Fruit fly (Drosophila melanogaster) whole organism, embryonic: ENCODE data around the gene mRpS31.

ENCODE experiments used
- Abd-B ChIP-seq: fragments of 200-800 bp; sonication (Bioruptor generic); optimal IDR thresholded peaks from 2 replicates; lab custom pipeline; 2018; ENCODE audit warnings: missing biosample characterization, mild to moderate bottlenecking, missing genetic modification characterization, moderate library complexity
- Aef1 ChIP-seq: fragments of 200-800 bp; sonication (Bioruptor generic); IDR thresholded peaks from 3 replicates; pipeline ENCODE4 v1.3.6; 2022; ENCODE audit warnings: missing biosample characterization, missing genetic modification characterization
- Asciz ChIP-seq: fragments of 200-800 bp; sonication (Bioruptor generic); optimal IDR thresholded peaks from 2 replicates; lab custom pipeline; 2017; ENCODE audit warnings: missing biosample characterization, mild to moderate bottlenecking, missing genetic modification characterization, missing genetic modification reagents
- Atf-2 ChIP-seq: fragments of 200-800 bp; sonication (Bioruptor generic); optimal IDR thresholded peaks from 2 replicates; lab custom pipeline; 2016; ENCODE audit warnings: missing biosample characterization, missing genetic modification characterization
- Atf3 ChIP-seq: fragments of 200-800 bp; sonication (Bioruptor generic); optimal IDR thresholded peaks from 3 replicates; lab custom pipeline; 2016; ENCODE audit warnings: missing biosample characterization, missing genetic modification characterization
- CG10147 ChIP-seq: fragments of 200-800 bp; sonication (Bioruptor generic); optimal IDR thresholded peaks from 2 replicates; lab custom pipeline; 2019; ENCODE audit warnings: missing biosample characterization, mild to moderate bottlenecking, missing genetic modification characterization, moderate library complexity
- CG10431 ChIP-seq: fragments of 200-800 bp; sonication (Bioruptor generic); optimal IDR thresholded peaks from 3 replicates; lab custom pipeline; 2018; ENCODE audit warnings: missing biosample characterization, mild to moderate bottlenecking, missing genetic modification characterization
- CG10462 ChIP-seq: fragments of 200-800 bp; sonication (Bioruptor generic); optimal IDR thresholded peaks from 2 replicates; lab custom pipeline; 2016; ENCODE audit warnings: missing biosample characterization, missing genetic modification characterization
- CG12236 ChIP-seq: fragments of 200-800 bp; sonication (Bioruptor generic); optimal IDR thresholded peaks from 2 replicates; lab custom pipeline; 2016; ENCODE audit warnings: missing biosample characterization, missing genetic modification characterization
- CG14710 ChIP-seq: fragments of 200-800 bp; sonication (Bioruptor generic); optimal IDR thresholded peaks from 3 replicates; lab custom pipeline; 2019; ENCODE audit warnings: missing biosample characterization, mild to moderate bottlenecking, missing genetic modification characterization, moderate library complexity
- CG14965 ChIP-seq: fragments of 200-800 bp; sonication (Bioruptor generic); optimal IDR thresholded peaks from 2 replicates; lab custom pipeline; 2016; ENCODE audit warnings: missing biosample characterization, missing genetic modification characterization, borderline replicate concordance
- CG15479 ChIP-seq: fragments of 200-800 bp; sonication (Bioruptor generic); optimal IDR thresholded peaks from 3 replicates; lab custom pipeline; 2019; ENCODE audit warnings: missing biosample characterization, mild to moderate bottlenecking, missing genetic modification characterization, moderate library complexity
- CG16779 ChIP-seq: fragments of 200-800 bp; sonication (Bioruptor generic); IDR thresholded peaks from 2 replicates; pipeline ENCODE4 v1.3.6; 2022; ENCODE audit warnings: missing biosample characterization, missing genetic modification characterization
- CG17328 ChIP-seq: fragments of 200-800 bp; sonication (Bioruptor generic); IDR thresholded peaks from 2 replicates; pipeline ENCODE4 v1.3.6; 2022; ENCODE audit warnings: missing biosample characterization, missing genetic modification characterization
- CG17359 ChIP-seq: fragments of 200-800 bp; sonication (Bioruptor generic); optimal IDR thresholded peaks from 3 replicates; lab custom pipeline; 2018; ENCODE audit warnings: missing biosample characterization, mild to moderate bottlenecking, missing genetic modification characterization, moderate library complexity
- CG17802 ChIP-seq: fragments of 200-800 bp; sonication (Bioruptor generic); optimal IDR thresholded peaks from 2 replicates; lab custom pipeline; 2018; ENCODE audit warnings: missing biosample characterization, mild to moderate bottlenecking, missing genetic modification characterization, moderate library complexity
- CG1792 ChIP-seq: fragments of 200-800 bp; sonication (Bioruptor generic); optimal IDR thresholded peaks from 2 replicates; lab custom pipeline; 2016; ENCODE audit warnings: missing biosample characterization, missing genetic modification characterization
- CG18011 ChIP-seq: fragments of 200-800 bp; sonication (Bioruptor generic); optimal IDR thresholded peaks from 2 replicates; lab custom pipeline; 2017; ENCODE audit warnings: missing biosample characterization, missing genetic modification characterization, mild to moderate bottlenecking, moderate library complexity, missing genotype
- CG34224 ChIP-seq: fragments of 200-800 bp; sonication (Bioruptor generic); IDR thresholded peaks from 3 replicates; pipeline ENCODE4 v1.3.6; 2022; ENCODE audit warnings: missing biosample characterization, missing genetic modification characterization; ENCODE audit not compliant: partially characterized antibody
- CG42726 ChIP-seq: fragments of 200-800 bp; sonication (Bioruptor generic); IDR thresholded peaks from 2 replicates; pipeline ENCODE4 v1.3.6; 2022; ENCODE audit warnings: missing biosample characterization, missing genetic modification characterization; ENCODE audit not compliant: partially characterized antibody
- CG9876 ChIP-seq: fragments of 200-800 bp; sonication (Bioruptor generic); optimal IDR thresholded peaks from 2 replicates; lab custom pipeline; 2016; ENCODE audit warnings: missing biosample characterization, missing genetic modification characterization
- D19A ChIP-seq: fragments of 200-800 bp; optimal IDR thresholded peaks from 3 replicates; lab custom pipeline; 2019; ENCODE audit warnings: missing biosample characterization, mild to moderate bottlenecking, missing genetic modification characterization, moderate library complexity
- Dfd ChIP-seq, 2 experiments: fragments of >200 bp; optimal IDR thresholded peaks; 2 replicates each; lab custom pipeline; 2017; ENCODE audit warnings: missing biosample characterization in 2 of 2, missing genetic modification characterization in 2 of 2
- Dp ChIP-seq: fragments of 200-800 bp; sonication (Bioruptor generic); optimal IDR thresholded peaks from 2 replicates; lab custom pipeline; 2018; ENCODE audit warnings: missing biosample characterization, mild to moderate bottlenecking, missing genetic modification characterization, moderate library complexity
- Fer3 ChIP-seq: fragments of 200-800 bp; sonication (Bioruptor generic); optimal IDR thresholded peaks from 2 replicates; lab custom pipeline; 2018; ENCODE audit warnings: missing biosample characterization, mild to moderate bottlenecking, missing genetic modification characterization, moderate library complexity
- Med ChIP-seq: fragments of 200-800 bp; sonication (Bioruptor generic); peaks from one replicate; lab custom pipeline; 2016; ENCODE audit warnings: missing biosample characterization, missing genetic modification characterization, mild to moderate bottlenecking, inconsistent platforms, moderate library complexity
- Optix ChIP-seq: fragments of 200-800 bp; sonication (Bioruptor generic); IDR thresholded peaks from 3 replicates; pipeline ENCODE4 v1.3.6; 2022; ENCODE audit warnings: missing biosample characterization, missing genetic modification characterization
- Six4 ChIP-seq: fragments of 200-800 bp; sonication (Bioruptor generic); optimal IDR thresholded peaks from 2 replicates; lab custom pipeline; 2016; ENCODE audit warnings: missing biosample characterization, missing genetic modification characterization
- Sry-β ChIP-seq: fragments of 200-800 bp; sonication (Bioruptor generic); optimal IDR thresholded peaks from 2 replicates; lab custom pipeline; 2018; ENCODE audit warnings: missing biosample characterization, mild to moderate bottlenecking, missing genetic modification characterization, moderate library complexity
- ash1 ChIP-seq: fragments of 200-800 bp; sonication (Bioruptor generic); optimal IDR thresholded peaks from 2 replicates; lab custom pipeline; 2018; ENCODE audit warnings: missing biosample characterization, mild to moderate bottlenecking, missing genetic modification characterization
- btn ChIP-seq: fragments of 200-800 bp; sonication (Bioruptor generic); optimal IDR thresholded peaks from 2 replicates; lab custom pipeline; 2016; ENCODE audit warnings: missing biosample characterization, missing genetic modification characterization
- cg ChIP-seq: fragments of 200-800 bp; sonication (Bioruptor generic); optimal IDR thresholded peaks from 3 replicates; lab custom pipeline; 2019; ENCODE audit warnings: missing biosample characterization, mild to moderate bottlenecking, missing genetic modification characterization, moderate library complexity
- croc ChIP-seq: fragments of 200-800 bp; sonication (Bioruptor generic); conservative IDR thresholded peaks from 3 replicates; pipeline ENCODE4 v1.3.6; 2022; ENCODE audit warnings: missing biosample characterization, missing genetic modification characterization
- dati ChIP-seq: fragments of 200-800 bp; sonication (Bioruptor generic); IDR thresholded peaks from 2 replicates; pipeline ENCODE4 v1.3.6; 2022; ENCODE audit warnings: missing biosample characterization, missing genetic modification characterization
- fd96Cb ChIP-seq: fragments of 200-800 bp; sonication (Bioruptor generic); optimal IDR thresholded peaks from 2 replicates; lab custom pipeline; 2018; ENCODE audit warnings: missing biosample characterization, mild to moderate bottlenecking, missing genetic modification characterization, moderate library complexity
- gcm2 ChIP-seq: fragments of 200-800 bp; sonication (Bioruptor generic); optimal IDR thresholded peaks from 2 replicates; lab custom pipeline; 2016; ENCODE audit warnings: missing biosample characterization, missing genetic modification characterization
- h ChIP-seq: fragments of >200 bp; optimal IDR thresholded peaks from 2 replicates; lab custom pipeline; 2017
- insv ChIP-seq, 2 experiments: fragments of 200-800 bp; sonication (Bioruptor generic); optimal IDR thresholded peaks; 3 replicates each; lab custom pipeline; 2016 to 2018; ENCODE audit warnings: missing biosample characterization in 2 of 2, missing genetic modification characterization in 2 of 2
- kni ChIP-seq: fragments of 200-800 bp; sonication (Bioruptor generic); optimal IDR thresholded peaks from 3 replicates; lab custom pipeline; 2017; ENCODE audit warnings: mild to moderate bottlenecking, missing biosample characterization, missing genetic modification reagents, missing genetic modification characterization
- mld ChIP-seq: fragments of 200-800 bp; sonication (Bioruptor generic); IDR thresholded peaks from 3 replicates; pipeline ENCODE4 v1.3.6; 2022; ENCODE audit warnings: missing biosample characterization, missing genetic modification characterization; ENCODE audit not compliant: partially characterized antibody
- oc ChIP-seq: fragments of 200-800 bp; sonication (Bioruptor generic); optimal IDR thresholded peaks from 2 replicates; lab custom pipeline; 2018; ENCODE audit warnings: missing biosample characterization, mild to moderate bottlenecking, missing genetic modification characterization, moderate library complexity
- psq ChIP-seq: fragments of 200-800 bp; sonication (Bioruptor generic); optimal IDR thresholded peaks from 2 replicates; lab custom pipeline; 2017; ENCODE audit warnings: missing biosample characterization, missing genetic modification characterization
- pum ChIP-seq: fragments of 200-800 bp; sonication (Bioruptor generic); optimal IDR thresholded peaks from 2 replicates; lab custom pipeline; 2016; ENCODE audit warnings: missing biosample characterization, missing genetic modification characterization
- pzg ChIP-seq: fragments of 200-800 bp; sonication (Bioruptor generic); optimal IDR thresholded peaks from 3 replicates; lab custom pipeline; 2018; ENCODE audit warnings: missing biosample characterization, mild to moderate bottlenecking, missing genetic modification characterization, moderate library complexity
- salm ChIP-seq: fragments of 200-800 bp; sonication (Bioruptor generic); optimal IDR thresholded peaks from 2 replicates; lab custom pipeline; 2018; ENCODE audit warnings: missing biosample characterization, mild to moderate bottlenecking, missing genetic modification characterization
- seq ChIP-seq: fragments of 200-800 bp; sonication (Bioruptor generic); IDR thresholded peaks from 2 replicates; pipeline ENCODE4 v1.3.6; 2022; ENCODE audit warnings: missing biosample characterization, missing genetic modification characterization
- sob ChIP-seq: fragments of 200-800 bp; sonication (Bioruptor generic); IDR thresholded peaks from 2 replicates; pipeline ENCODE4 v1.3.6; 2022; ENCODE audit warnings: missing biosample characterization, missing genetic modification characterization
- tx ChIP-seq: fragments of 200-800 bp; sonication (Bioruptor generic); optimal IDR thresholded peaks from 2 replicates; lab custom pipeline; 2016; ENCODE audit warnings: missing biosample characterization, missing genetic modification characterization
- zf30C ChIP-seq: fragments of 200-800 bp; sonication (Bioruptor generic); optimal IDR thresholded peaks from 3 replicates; lab custom pipeline; 2018; ENCODE audit warnings: missing biosample characterization, mild to moderate bottlenecking, missing genetic modification characterization

mRpS31 gene

DNA sequence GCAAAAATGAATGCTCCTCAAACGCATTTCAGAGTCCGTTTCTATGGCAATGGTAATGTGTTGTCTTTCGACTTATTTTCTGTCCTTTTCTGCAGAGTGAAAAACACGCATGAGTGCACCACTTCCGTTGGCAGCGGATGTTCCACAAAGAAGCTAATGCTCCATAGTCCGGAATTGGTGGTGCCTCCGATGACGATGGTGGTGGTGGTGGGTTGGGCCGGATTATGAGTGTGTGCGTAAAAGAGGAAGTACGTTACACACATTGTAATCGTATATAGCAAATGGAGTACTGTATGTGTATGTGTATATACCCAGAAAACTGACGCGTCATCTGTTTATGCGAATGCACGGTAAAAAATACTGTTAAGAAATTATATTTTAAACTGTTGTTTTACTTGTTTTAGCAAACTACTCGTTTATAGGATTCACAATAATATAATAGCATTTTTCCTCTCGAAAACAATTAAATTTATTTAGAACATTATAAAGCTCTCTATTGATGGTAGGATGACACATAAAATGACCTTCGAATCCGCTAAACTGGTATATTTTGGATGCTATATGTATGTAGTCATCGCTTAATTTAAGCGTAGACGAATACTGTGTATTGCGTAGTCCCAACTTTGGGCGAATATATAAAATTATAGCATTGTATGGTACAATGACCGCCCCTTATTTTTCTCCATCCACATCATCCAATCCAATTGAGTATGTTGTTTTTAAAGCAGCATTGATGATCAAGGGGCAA is 40.3 kb downstream of the mRpS31 start (continued):
- TF ChIP-seq CG16779 (GFP tag; lab: Robert Waterston, UW) (no peak), insv (GFP tag; optimal IDR thresholded peaks at IDR 0.05; lab: Kevin White, UChicago) (no peak), fd96Cb (tag; lab: Kevin White, UChicago) (peak; percentile 51), CG42726 (no peak), CG10431 (GFP tag; lab: Kevin White, UChicago) (no peak), Six4 (no peak), Abd-B (GFP tag; lab: Kevin White, UChicago) (peak; percentile 27), pzg (GFP tag; lab: Kevin White, UChicago) (no peak), CG1792 (GFP tag; lab: Kevin White, UChicago) (no peak), Atf-2 (GFP tag; lab: Kevin White, UChicago) (no peak), Aef1 (GFP tag; lab: Robert Waterston, UW) (peak; percentile 34; the same call in 2 of the 3 replicates), Asciz (no peak), psq (GFP tag; lab: Kevin White, UChicago) (no peak), CG18011 (GFP tag; lab: Kevin White, UChicago) (no peak), D19A (tag; lab: Kevin White, UChicago) (peak; percentile 41), croc (no peak; the same call in 2 of the 3 replicates), CG34224 (no peak; the same call in 2 of the 3 replicates), cg (peak; percentile 83), CG15479 (no peak), zf30C (GFP tag; lab: Kevin White, UChicago) (peak; percentile 86), h (lab: Kevin White, UChicago) (no peak), mld (no peak), CG12236 (GFP tag; lab: Kevin White, UChicago) (no peak), oc (tag; lab: Kevin White, UChicago) (no peak), Atf3 (no peak), Optix (GFP tag; lab: Robert Waterston, UW) (no peak), sob (GFP tag; lab: Robert Waterston, UW) (peak; percentile 40), CG17359 (peak; percentile 23), kni (peak; percentile 41), btn (GFP tag; lab: Kevin White, UChicago) (no peak), pum (GFP tag; lab: Kevin White, UChicago) (no peak), gcm2 (no peak), CG17802 (tag; lab: Kevin White, UChicago) (no peak), Sry-β (no peak), Med (peak; percentile 69), Dfd (GFP tag; optimal IDR thresholded peaks at IDR 0.05; lab: Kevin White, UChicago) (no peak), CG14965 (no peak), tx (GFP tag; lab: Kevin White, UChicago) (no peak), CG14710 (tag; lab: Kevin White, UChicago) (peak; percentile 12), ash1 (GFP tag; lab: Kevin White, UChicago) (peak; percentile 4), seq (GFP tag; lab: Robert Waterston, UW) (0 out of 2 replicates have a peak, but pooled peaks have one; percentile 30), CG9876 (GFP tag; lab: Kevin White, UChicago) (no peak), salm (tag; lab: Kevin White, UChicago) (peak; percentile 54), CG10462 (no peak), CG10147 (GFP tag; lab: Kevin White, UChicago) (peak; percentile 27), CG17328 (GFP tag; lab: Robert Waterston, UW) (peak; percentile 47; the same call in 1 of the 2 replicates), Dp (GFP tag; lab: Kevin White, UChicago) (no peak), dati (GFP tag; lab: Robert Waterston, UW) (no peak), Fer3 (tag; lab: Kevin White, UChicago) (no peak)
